Worm (Caenorhabditis elegans) whole organism, young adult: ENCODE data around the gene tag-329.
A peak's percentile ranks its signal among the peaks of the same experiment; 100 is the strongest.

Source experiments
- lin-26 ChIP-seq: fragments of 200-800 bp; sonication (Bioruptor generic); IDR thresholded peaks from 2 replicates; pipeline ENCODE4 v1.3.6; 2022; ENCODE audit warnings: missing genetic modification reagents, missing genetic modification characterization, missing compliant biosample characterization
- mel-28 ChIP-seq: sonication (generic microtip); optimal IDR thresholded peaks from 2 replicates; lab custom pipeline; 2016; ENCODE audit warnings: borderline replicate concordance, mild to moderate bottlenecking, missing genetic modification characterization, missing compliant biosample characterization

DNA sequence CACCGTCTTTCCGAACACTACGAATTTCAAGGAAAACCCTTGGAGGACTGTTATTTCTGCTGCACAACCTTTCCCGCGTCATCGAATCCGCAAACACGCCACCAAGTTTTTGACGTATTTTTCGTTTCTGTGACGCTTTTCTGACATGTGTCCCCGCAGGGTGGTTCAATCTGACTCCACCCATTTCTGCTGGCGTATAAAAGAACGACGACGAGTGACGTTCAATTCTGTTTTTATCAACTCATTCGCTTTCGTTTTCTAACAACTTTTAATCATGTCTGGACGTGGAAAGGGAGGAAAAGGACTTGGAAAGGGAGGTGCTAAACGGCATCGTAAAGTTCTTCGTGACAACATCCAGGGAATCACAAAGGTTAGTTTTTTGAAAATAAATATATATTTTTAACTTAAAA, 12.1 kb downstream of the tag-329 start, which contains the start of gene his-37:
- TF ChIP-seq mel-28 (tag; lab: Kevin White, UChicago) (no peak), lin-26 (GFP tag; lab: Robert Waterston, UW) (peak; percentile 69)
